Worm (Caenorhabditis elegans): ENCODE data around the gene mat-3.

DNA sequence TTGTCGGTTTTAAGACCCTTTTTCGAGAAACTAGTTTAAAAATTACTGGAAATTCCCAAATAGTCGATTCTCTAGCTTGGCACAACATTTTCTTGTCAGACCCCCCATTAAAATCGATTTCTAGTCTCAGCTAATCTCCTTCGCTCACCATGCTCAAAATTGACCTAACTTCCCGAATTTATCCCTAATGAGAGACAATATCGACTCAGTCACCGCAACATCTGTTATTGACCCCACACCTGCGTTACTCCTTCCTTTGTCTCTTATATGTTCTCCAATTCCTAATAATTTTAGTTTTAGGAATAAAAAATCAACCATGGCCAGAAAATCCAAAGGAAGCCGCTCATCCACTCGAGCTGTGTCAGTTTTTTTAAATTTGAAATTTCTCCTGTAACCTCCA is 46.2 kb upstream of the mat-3 start, which contains the start of gene cec-8:
- TF ChIP-seq lin-39 (tag; optimal IDR thresholded peaks at IDR 0.05) = no peak
- TF ChIP-seq isw-1 (GFP tag; IDR thresholded peaks at IDR 0.05) = no peak
- TF ChIP-seq aly-2 (tag; optimal IDR thresholded peaks at IDR 0.05) = no peak
- TF ChIP-seq unc-130 (tag; optimal IDR thresholded peaks at IDR 0.05) = no peak
- TF ChIP-seq nhr-12 (tag; optimal IDR thresholded peaks at IDR 0.05) = no peak
- no peak for TF ChIP-seq elt-3 (tag; optimal IDR thresholded peaks at IDR 0.05)

Data from whole organism, L1 larva.